Worm (Caenorhabditis elegans): ENCODE results near the gene M02D8.5.

ce11 chrX:8708053-8708452 lies 53.3 kb downstream of the M02D8.5 start, which contains the start of gene F53A9.3:
- TF ChIP-seq lin-15B (tag; optimal IDR thresholded peaks at IDR 0.05) (no peak), ama-1 (optimal IDR thresholded peaks at IDR 0.05) (no peak)

Data from whole organism, L3 larva.